Fruit fly (Drosophila melanogaster) whole organism: ENCODE data around the gene nebu.

ENCODE experiments used
- CG8478 ChIP-seq: fragments of >200 bp; optimal IDR thresholded peaks from 2 replicates; lab custom pipeline; 2018; ENCODE audit warnings: inconsistent platforms
- Dll ChIP-seq: fragments of >200 bp; optimal IDR thresholded peaks from 2 replicates; lab custom pipeline; 2017
- pan ChIP-seq: fragments of >200 bp; optimal IDR thresholded peaks from 2 replicates; lab custom pipeline; 2017
- psq ChIP-seq: fragments of >200 bp; optimal IDR thresholded peaks from 2 replicates; lab custom pipeline; 2017
- usp ChIP-seq: fragments of >200 bp; optimal IDR thresholded peaks from 2 replicates; lab custom pipeline; 2017; ENCODE audit warnings: missing biosample characterization, missing genetic modification characterization, mixed read lengths

dm6 chr3L:12799431-12800147, 43.3 kb downstream of the nebu start:
- TF ChIP-seq pan (lab: Kevin White, UChicago) (no peak), usp (GFP tag; lab: Kevin White, UChicago) (no peak), Dll (lab: Kevin White, UChicago) (no peak), psq (no peak), CG8478 (no peak)
